Fruit fly (Drosophila melanogaster): Measurements from ENCODE around the gene RpS6.

The RpS6 gene

DNA sequence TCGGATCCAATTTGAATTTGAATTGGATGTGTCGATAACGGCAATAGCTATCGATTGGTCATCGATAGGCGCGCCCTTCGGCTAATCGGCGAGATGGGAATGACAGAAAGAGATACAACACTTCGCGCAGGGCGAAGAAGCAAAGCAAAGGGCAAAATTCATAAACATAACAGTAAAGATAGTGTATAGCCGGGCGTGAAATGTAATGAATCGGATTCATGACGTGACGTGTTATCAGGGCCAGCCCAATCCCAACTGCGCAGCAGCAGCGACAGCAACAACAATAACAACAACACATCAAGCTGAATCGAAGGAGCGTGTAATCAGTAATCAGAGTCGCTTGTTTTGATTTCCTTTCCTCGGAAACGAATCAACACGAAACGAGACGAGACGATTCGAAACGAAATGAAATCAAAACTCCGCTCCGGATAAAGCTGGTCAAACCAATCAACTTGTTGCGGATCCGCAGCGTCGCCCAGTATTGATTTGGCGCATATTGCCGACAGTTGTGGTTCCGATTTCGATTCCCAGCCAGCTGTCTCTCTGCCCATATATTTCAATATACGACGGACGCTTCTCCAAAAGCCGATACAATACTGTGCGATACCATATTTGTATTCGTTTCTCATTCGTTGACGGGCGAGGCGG is 11.0 kb upstream of the RpS6 start, which contains the start of gene snz (continued):
- no peak for TF ChIP-seq jigr1 (GFP tag; IDR thresholded peaks at IDR 0.05)
- no peak for TF ChIP-seq tll (GFP tag; optimal IDR thresholded peaks at IDR 0.05)
- TF ChIP-seq Rx (GFP tag; IDR thresholded peaks at IDR 0.05), result no peak
- TF ChIP-seq CG7556 (GFP tag; optimal IDR thresholded peaks at IDR 0.05), result no peak
- TF ChIP-seq CG17359 (tag; optimal IDR thresholded peaks at IDR 0.05), result no peak
- TF ChIP-seq az2 (GFP tag; optimal IDR thresholded peaks at IDR 0.05), result no peak
- TF ChIP-seq Trl (optimal IDR thresholded peaks at IDR 0.05), result no peak
- TF ChIP-seq Trl (GFP tag; optimal IDR thresholded peaks at IDR 0.05), result no peak
- no peak for TF ChIP-seq CG10209 (GFP tag; optimal IDR thresholded peaks at IDR 0.05)
- TF ChIP-seq crc (GFP tag; optimal IDR thresholded peaks at IDR 0.05), result no peak
- TF ChIP-seq ems (GFP tag; optimal IDR thresholded peaks at IDR 0.05), result no peak
- TF ChIP-seq fu2 (GFP tag; optimal IDR thresholded peaks at IDR 0.05), result no peak
- TF ChIP-seq CG42726 (GFP tag; IDR thresholded peaks at IDR 0.05; ENCODE audit: partially characterized antibody), result peak; percentile 42; the same call in 1 of the 2 replicates
- no peak for TF ChIP-seq E2f1 (GFP tag; IDR thresholded peaks at IDR 0.05)
- peak; percentile 76 for TF ChIP-seq CG34224 (GFP tag; IDR thresholded peaks at IDR 0.05; ENCODE audit: partially characterized antibody)
- TF ChIP-seq CG10147 (GFP tag; optimal IDR thresholded peaks at IDR 0.05), result no peak
- no peak for TF ChIP-seq Gsc (GFP tag; IDR thresholded peaks at IDR 0.05)
- no peak for TF ChIP-seq ATbp (GFP tag; optimal IDR thresholded peaks at IDR 0.05)
- no peak for TF ChIP-seq H2.0 (GFP tag; IDR thresholded peaks at IDR 0.05)
- no peak for TF ChIP-seq CG14965 (GFP tag; optimal IDR thresholded peaks at IDR 0.05; ENCODE audit: borderline replicate concordance)
- TF ChIP-seq Ptx1 (GFP tag; IDR thresholded peaks at IDR 0.05), result no peak
- no peak for TF ChIP-seq CG32772 (GFP tag; IDR thresholded peaks at IDR 0.05)
- TF ChIP-seq CG3995 (GFP tag; optimal IDR thresholded peaks at IDR 0.05), result no peak
- peak; percentile 8 for TF ChIP-seq cg (GFP tag; optimal IDR thresholded peaks at IDR 0.05)
- TF ChIP-seq onecut (GFP tag; IDR thresholded peaks at IDR 0.05), result peak; percentile 85
- TF ChIP-seq CG12659 (GFP tag; optimal IDR thresholded peaks at IDR 0.05), result peak; percentile 31
- TF ChIP-seq al (GFP tag; IDR thresholded peaks at IDR 0.05), result no peak
- no peak for TF ChIP-seq pros (GFP tag; optimal IDR thresholded peaks at IDR 0.05)
- TF ChIP-seq GATAe (GFP tag; conservative IDR thresholded peaks at IDR 0.05), result peak; percentile 54; the same call in 1 of the 2 replicates
- no peak for TF ChIP-seq CG18476 (GFP tag; optimal IDR thresholded peaks at IDR 0.05)
- TF ChIP-seq sim (GFP tag; IDR thresholded peaks at IDR 0.05), result no peak
- TF ChIP-seq tup (GFP tag; optimal IDR thresholded peaks at IDR 0.05), result no peak
- TF ChIP-seq CG9609 (GFP tag; optimal IDR thresholded peaks at IDR 0.05), result no peak
- peak; percentile 83 for TF ChIP-seq CG13287 (GFP tag; IDR thresholded peaks at IDR 0.05; ENCODE audit: partially characterized antibody)
- TF ChIP-seq MTF-1 (GFP tag; optimal IDR thresholded peaks at IDR 0.05; ENCODE audit: borderline replicate concordance), result no peak
- TF ChIP-seq Pdp1 (GFP tag; optimal IDR thresholded peaks at IDR 0.05), result peak in 1 of 2 experiments; percentile 52
- peak; percentile 2 for TF ChIP-seq gfzf (GFP tag; optimal IDR thresholded peaks at IDR 0.05)
- TF ChIP-seq CG6689 (GFP tag; IDR thresholded peaks at IDR 0.05), result no peak
- TF ChIP-seq BtbVII (GFP tag; optimal IDR thresholded peaks at IDR 0.05), result peak; percentile 55
- no peak for TF ChIP-seq CG18011 (GFP tag; optimal IDR thresholded peaks at IDR 0.05)
- TF ChIP-seq Aef1 (GFP tag; IDR thresholded peaks at IDR 0.05), result no peak
- no peak for TF ChIP-seq toy (GFP tag; IDR thresholded peaks at IDR 0.05)
- no peak for TF ChIP-seq cad (GFP tag; optimal IDR thresholded peaks at IDR 0.05)
- no peak for TF ChIP-seq CG12104 (GFP tag; optimal IDR thresholded peaks at IDR 0.05)
- TF ChIP-seq HHEX (GFP tag; optimal IDR thresholded peaks at IDR 0.05), result no peak
- 0 out of 2 replicates have a peak, but pooled peaks have one; percentile 5 for TF ChIP-seq CG9932 (GFP tag; IDR thresholded peaks at IDR 0.05)
- TF ChIP-seq Awh (GFP tag; IDR thresholded peaks at IDR 0.05), result no peak
- no peak for TF ChIP-seq CG12236 (GFP tag; optimal IDR thresholded peaks at IDR 0.05)
- TF ChIP-seq CG10462 (GFP tag; optimal IDR thresholded peaks at IDR 0.05), result no peak
- TF ChIP-seq kah (GFP tag; optimal IDR thresholded peaks at IDR 0.05), result no peak

Data from whole organism, embryonic.